Worm (Caenorhabditis elegans): Measurements from ENCODE around the gene K05G3.2.

The K05G3.2 gene

ce11 chrX:16534564-16534963, 39.8 kb downstream of the K05G3.2 start (continued):
- TF ChIP-seq snpc-4 (tag; optimal IDR thresholded peaks at IDR 0.05) (no peak), dpl-1 (GFP tag; optimal IDR thresholded peaks at IDR 0.05) (no peak), pag-3 (tag; optimal IDR thresholded peaks at IDR 0.05; ENCODE audit: borderline replicate concordance, insufficient read depth) (no peak), C16A3.4 (tag; optimal IDR thresholded peaks at IDR 0.05) (no peak), hpl-2 (GFP tag; optimal IDR thresholded peaks at IDR 0.05) (no peak), blmp-1 (tag; optimal IDR thresholded peaks at IDR 0.05) (no peak), hlh-17 (GFP tag; optimal IDR thresholded peaks at IDR 0.05; ENCODE audit: borderline replicate concordance) (no peak), zip-4 (GFP tag; optimal IDR thresholded peaks at IDR 0.05) (no peak), alr-1 (tag; optimal IDR thresholded peaks at IDR 0.05; ENCODE audit: borderline replicate concordance) (no peak), nhr-71 (tag; optimal IDR thresholded peaks at IDR 0.05) (peak; percentile 81), skn-1 (tag; optimal IDR thresholded peaks at IDR 0.05) (no peak), nhr-90 (tag; optimal IDR thresholded peaks at IDR 0.05; ENCODE audit: poor library complexity) (no peak), nhr-11 (tag; optimal IDR thresholded peaks at IDR 0.05) (no peak), ces-1 (GFP tag; optimal IDR thresholded peaks at IDR 0.05) (no peak), pqm-1 (tag; optimal IDR thresholded peaks at IDR 0.05) (no peak), mdl-1 (tag; optimal IDR thresholded peaks at IDR 0.05) (no peak), elt-2 (tag; optimal IDR thresholded peaks at IDR 0.05) (no peak), ztf-11 (tag; optimal IDR thresholded peaks at IDR 0.05) (no peak), Y116A8C.19 (tag; optimal IDR thresholded peaks at IDR 0.05; ENCODE audit: borderline replicate concordance) (no peak), lin-13 (GFP tag; optimal IDR thresholded peaks at IDR 0.05) (no peak), tbx-2 (tag; optimal IDR thresholded peaks at IDR 0.05) (no peak), jun-1 (tag; optimal IDR thresholded peaks at IDR 0.05) (no peak), fos-1 (tag; optimal IDR thresholded peaks at IDR 0.05) (no peak), nhr-19 (GFP tag; conservative IDR thresholded peaks at IDR 0.05) (peak; percentile 69), nhr-20 (tag; optimal IDR thresholded peaks at IDR 0.05) (peak; percentile 30), efl-3 (GFP tag; optimal IDR thresholded peaks at IDR 0.05) (no peak), lir-3 (tag; optimal IDR thresholded peaks at IDR 0.05; ENCODE audit: poor library complexity) (no peak), swsn-7 (tag; optimal IDR thresholded peaks at IDR 0.05) (peak; percentile 3), nhr-12 (tag; optimal IDR thresholded peaks at IDR 0.05) (no peak), nhr-28 (tag; optimal IDR thresholded peaks at IDR 0.05) (no peak), F16B12.6 (tag; optimal IDR thresholded peaks at IDR 0.05) (no peak), nhr-77 (tag; optimal IDR thresholded peaks at IDR 0.05) (no peak), fkh-4 (tag; optimal IDR thresholded peaks at IDR 0.05; ENCODE audit: borderline replicate concordance) (no peak), lin-35 (GFP tag; optimal IDR thresholded peaks at IDR 0.05) (no peak), hlh-4 (tag; optimal IDR thresholded peaks at IDR 0.05) (no peak), zag-1 (tag; optimal IDR thresholded peaks at IDR 0.05) (no peak), unc-62 (GFP tag; optimal IDR thresholded peaks at IDR 0.05) (no peak), snu-23 (GFP tag; optimal IDR thresholded peaks at IDR 0.05) (peak; percentile 51), egl-13 (tag; optimal IDR thresholded peaks at IDR 0.05) (no peak), irx-1 (tag; optimal IDR thresholded peaks at IDR 0.05) (no peak), ceh-90 (tag; optimal IDR thresholded peaks at IDR 0.05) (no peak), ceh-8 (GFP tag; optimal IDR thresholded peaks at IDR 0.05) (no peak), lin-15B (tag; optimal IDR thresholded peaks at IDR 0.05) (no peak), fkh-8 (tag; optimal IDR thresholded peaks at IDR 0.05) (no peak), C04F5.9 (tag; optimal IDR thresholded peaks at IDR 0.05) (no peak), unc-30 (tag; optimal IDR thresholded peaks at IDR 0.05) (no peak), ama-1 (optimal IDR thresholded peaks at IDR 0.05) (no peak)
